Worm (Caenorhabditis elegans) whole organism, L3 larva: Measurements from ENCODE around the gene acr-9.

Source experiments
- R02D3.7 ChIP-seq: fragments of 150-350 bp; optimal IDR thresholded peaks from 2 replicates; lab custom pipeline; 2014; ENCODE audit warnings: missing biosample characterization, missing genetic modification characterization
- aly-2 ChIP-seq: fragments of 150-350 bp; optimal IDR thresholded peaks from 2 replicates; lab custom pipeline; 2014; ENCODE audit warnings: missing biosample characterization, missing genetic modification characterization
- ama-1 ChIP-seq: fragments of 150-350 bp; optimal IDR thresholded peaks from 2 replicates; lab custom pipeline; 2018
- ceh-82 ChIP-seq: fragments of 150-350 bp; optimal IDR thresholded peaks from 2 replicates; lab custom pipeline; 2014; ENCODE audit warnings: missing biosample characterization, missing genetic modification characterization
- ceh-9 ChIP-seq: sonication (generic microtip); optimal IDR thresholded peaks from 2 replicates; lab custom pipeline; 2018; ENCODE audit warnings: missing biosample characterization, missing genetic modification characterization
- daf-12 ChIP-seq: fragments of 150-350 bp; optimal IDR thresholded peaks from 2 replicates; lab custom pipeline; 2014; ENCODE audit warnings: missing biosample characterization, missing genetic modification reagents, missing genetic modification characterization
- egl-27 ChIP-seq: sonication (generic microtip); optimal IDR thresholded peaks from 4 replicates; lab custom pipeline; 2017; ENCODE audit warnings: missing biosample characterization, missing genetic modification reagents, missing genetic modification characterization
- egl-5 ChIP-seq: fragments of 150-350 bp; optimal IDR thresholded peaks from 2 replicates; lab custom pipeline; 2017; ENCODE audit warnings: missing biosample characterization, missing genetic modification reagents, missing genetic modification characterization, inconsistent platforms
- elt-1 ChIP-seq: fragments of 150-350 bp; optimal IDR thresholded peaks from 2 replicates; lab custom pipeline; 2014; ENCODE audit warnings: missing biosample characterization, missing genetic modification characterization
- elt-2 ChIP-seq: sonication (generic microtip); optimal IDR thresholded peaks from 2 replicates; lab custom pipeline; 2016; ENCODE audit warnings: missing genetic modification reagents, mild to moderate bottlenecking, missing genetic modification characterization, missing compliant biosample characterization
- elt-3 ChIP-seq, 3 experiments: fragments of 150-350 bp in 1 of 3; sonication (generic microtip) in 2 of 3; optimal IDR thresholded peaks; 2 replicates in 2 of 3; 4 replicates in 1 of 3; lab custom pipeline; 2014 to 2017; ENCODE audit warnings: missing biosample characterization in 3 of 3, missing genetic modification characterization in 3 of 3
- eor-1 ChIP-seq, 2 experiments: fragments of 150-350 bp; optimal IDR thresholded peaks; 2 replicates each; lab custom pipeline; 2014 to 2018; ENCODE audit warnings: missing biosample characterization in 2 of 2, missing genetic modification characterization in 2 of 2
- fkh-10 ChIP-seq: sonication (generic microtip); optimal IDR thresholded peaks from 2 replicates; lab custom pipeline; 2017; ENCODE audit warnings: missing biosample characterization, missing genetic modification reagents, missing genetic modification characterization
- fos-1 ChIP-seq: fragments of 150-350 bp; optimal IDR thresholded peaks from 2 replicates; lab custom pipeline; 2014; ENCODE audit warnings: missing biosample characterization, missing genetic modification characterization
- hmg-11 ChIP-seq: sonication (generic microtip); optimal IDR thresholded peaks from 2 replicates; lab custom pipeline; 2016; ENCODE audit warnings: missing genetic modification characterization, missing compliant biosample characterization
- jun-1 ChIP-seq: fragments of 150-350 bp; optimal IDR thresholded peaks from 2 replicates; lab custom pipeline; 2014; ENCODE audit warnings: missing biosample characterization, missing genetic modification reagents, missing genetic modification characterization
- lin-15B ChIP-seq: fragments of 150-350 bp; optimal IDR thresholded peaks from 2 replicates; lab custom pipeline; 2014; ENCODE audit warnings: missing biosample characterization, missing genetic modification characterization
- lin-39 ChIP-seq: fragments of 150-350 bp; optimal IDR thresholded peaks from 2 replicates; lab custom pipeline; 2018; ENCODE audit warnings: missing biosample characterization, missing genetic modification reagents, missing genetic modification characterization
- lsy-12 ChIP-seq: sonication (generic microtip); optimal IDR thresholded peaks from 2 replicates; lab custom pipeline; 2016; ENCODE audit warnings: mild to moderate bottlenecking, missing genetic modification characterization, missing compliant biosample characterization
- mdl-1 ChIP-seq: fragments of 150-350 bp; optimal IDR thresholded peaks from 2 replicates; lab custom pipeline; 2014; ENCODE audit warnings: missing biosample characterization, missing genetic modification characterization
- mml-1 ChIP-seq: fragments of 150-350 bp; sonication (generic microtip); optimal IDR thresholded peaks from 3 replicates; lab custom pipeline; 2014; ENCODE audit warnings: missing biosample characterization, missing genetic modification characterization
- nfya-1 ChIP-seq: sonication (generic microtip); optimal IDR thresholded peaks from 2 replicates; lab custom pipeline; 2017; ENCODE audit warnings: missing genetic modification characterization, mild to moderate bottlenecking, missing compliant biosample characterization, antibody characterized with exemption, moderate library complexity; ENCODE audit not compliant: insufficient read depth
- nhr-11 ChIP-seq: fragments of 150-350 bp; optimal IDR thresholded peaks from 2 replicates; lab custom pipeline; 2014; ENCODE audit warnings: missing biosample characterization, missing genetic modification characterization
- nhr-12 ChIP-seq: fragments of 150-350 bp; optimal IDR thresholded peaks from 2 replicates; lab custom pipeline; 2014; ENCODE audit warnings: missing biosample characterization, missing genetic modification characterization
- nhr-23 ChIP-seq: fragments of 150-350 bp; optimal IDR thresholded peaks from 2 replicates; lab custom pipeline; 2014; ENCODE audit warnings: missing biosample characterization, missing genetic modification reagents, missing genetic modification characterization
- nhr-237 ChIP-seq: fragments of 150-350 bp; optimal IDR thresholded peaks from 2 replicates; lab custom pipeline; 2014; ENCODE audit warnings: missing biosample characterization, missing genetic modification characterization
- nhr-25 ChIP-seq: sonication (generic microtip); optimal IDR thresholded peaks from 2 replicates; lab custom pipeline; 2017; ENCODE audit warnings: missing biosample characterization, missing genetic modification characterization
- nhr-28 ChIP-seq: fragments of 150-350 bp; optimal IDR thresholded peaks from 2 replicates; lab custom pipeline; 2014; ENCODE audit warnings: missing biosample characterization, missing genetic modification characterization
- nhr-43 ChIP-seq: sonication (generic microtip); optimal IDR thresholded peaks from 2 replicates; lab custom pipeline; 2016; ENCODE audit warnings: mild to moderate bottlenecking, missing genetic modification characterization, missing compliant biosample characterization; ENCODE audit not compliant: poor library complexity, severe bottlenecking
- nhr-67 ChIP-seq: fragments of 150-350 bp; optimal IDR thresholded peaks from 2 replicates; lab custom pipeline; 2014; ENCODE audit warnings: missing biosample characterization, missing genetic modification characterization
- nhr-76 ChIP-seq: fragments of 150-350 bp; sonication (generic microtip); optimal IDR thresholded peaks from 5 replicates; lab custom pipeline; 2014; ENCODE audit warnings: missing biosample characterization, missing genetic modification characterization
- nhr-77 ChIP-seq: fragments of 150-350 bp; optimal IDR thresholded peaks from 2 replicates; lab custom pipeline; 2014; ENCODE audit warnings: missing biosample characterization, missing genetic modification characterization
- pha-4 ChIP-seq: fragments of 150-350 bp; optimal IDR thresholded peaks from 2 replicates; lab custom pipeline; 2014; ENCODE audit warnings: missing biosample characterization, missing genetic modification reagents, missing genetic modification characterization
- pqm-1 ChIP-seq: fragments of 150-350 bp; optimal IDR thresholded peaks from 2 replicates; lab custom pipeline; 2017; ENCODE audit warnings: missing biosample characterization, missing genetic modification characterization, inconsistent platforms
- skn-1 ChIP-seq: fragments of 150-350 bp; optimal IDR thresholded peaks from 2 replicates; lab custom pipeline; 2014; ENCODE audit warnings: missing biosample characterization, missing genetic modification characterization
- snpc-4 ChIP-seq: fragments of 150-350 bp; optimal IDR thresholded peaks from 2 replicates; lab custom pipeline; 2014; ENCODE audit warnings: missing biosample characterization, missing genetic modification characterization
- unc-39 ChIP-seq: sonication (generic microtip); optimal IDR thresholded peaks from 4 replicates; lab custom pipeline; 2017; ENCODE audit warnings: missing biosample characterization, missing genetic modification characterization
- zag-1 ChIP-seq: fragments of 150-350 bp; optimal IDR thresholded peaks from 2 replicates; lab custom pipeline; 2014; ENCODE audit warnings: missing biosample characterization, missing genetic modification characterization
- ztf-4 ChIP-seq: fragments of 150-350 bp; optimal IDR thresholded peaks from 2 replicates; lab custom pipeline; 2014; ENCODE audit warnings: missing biosample characterization, missing genetic modification characterization

acr-9 gene

DNA sequence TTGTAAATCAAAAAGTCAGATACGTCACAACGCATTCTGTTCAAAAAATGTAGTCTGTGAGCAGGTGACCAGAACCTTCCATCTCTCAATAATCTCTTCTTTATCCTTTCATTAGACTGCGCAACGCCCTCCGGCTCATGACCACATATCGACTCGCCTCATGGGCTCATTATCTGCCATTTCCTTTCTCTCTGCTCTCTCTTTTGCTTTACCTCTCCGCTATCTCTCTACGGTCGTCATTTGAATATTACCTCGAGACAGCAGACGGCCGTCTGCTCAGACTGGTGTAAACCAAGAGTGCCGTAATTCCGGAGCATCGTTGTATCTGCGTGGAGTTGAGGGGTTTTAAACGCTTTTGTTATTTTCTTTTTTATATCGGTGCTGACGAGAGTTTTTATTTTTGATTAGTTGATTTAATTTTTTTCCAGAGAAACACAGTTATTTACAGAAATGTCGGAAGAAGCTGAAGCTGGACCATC, 48.6 kb downstream of the acr-9 start, which contains the start of gene bra-1:
Gene bra-1, plus strand, starts transcription at position 429 of the 479 bp plus-strand sequence.
- TF ChIP-seq ztf-4 (tag; lab: Kevin White, UChicago) (no peak), ceh-82 (tag; lab: Kevin White, UChicago) (no peak), elt-1 (tag; lab: Kevin White, UChicago) (no peak), nhr-11 (peak; percentile 35), mdl-1 (tag; lab: Kevin White, UChicago) (no peak), jun-1 (tag; lab: Kevin White, UChicago) (no peak), skn-1 (tag; lab: Kevin White, UChicago) (no peak), pqm-1 (tag; lab: Kevin White, UChicago) (peak; percentile 38), pha-4 (tag; lab: Kevin White, UChicago) (peak; percentile 68), nfya-1 (tag; lab: Kevin White, UChicago) (peak; percentile 68), unc-39 (tag; lab: Kevin White, UChicago) (no peak), lsy-12 (tag; lab: Kevin White, UChicago) (no peak), mml-1 (tag; lab: Kevin White, UChicago) (no peak), nhr-77 (no peak), aly-2 (tag; lab: Kevin White, UChicago) (no peak), elt-2 (peak; percentile 51), egl-27 (no peak), snpc-4 (tag; lab: Kevin White, UChicago) (peak; percentile 27), ama-1 (lab: Kevin White, UChicago) (no peak), nhr-67 (tag; lab: Kevin White, UChicago) (no peak), nhr-237 (no peak), elt-3 (tag; optimal IDR thresholded peaks at IDR 0.05; lab: Kevin White, UChicago) (no peak), fkh-10 (peak; percentile 27), lin-39 (tag; lab: Kevin White, UChicago) (peak; percentile 60), hmg-11 (tag; lab: Kevin White, UChicago) (peak; percentile 24), zag-1 (tag; lab: Kevin White, UChicago) (no peak), nhr-76 (no peak), lin-15B (tag; lab: Kevin White, UChicago) (peak; percentile 42)

DNA sequence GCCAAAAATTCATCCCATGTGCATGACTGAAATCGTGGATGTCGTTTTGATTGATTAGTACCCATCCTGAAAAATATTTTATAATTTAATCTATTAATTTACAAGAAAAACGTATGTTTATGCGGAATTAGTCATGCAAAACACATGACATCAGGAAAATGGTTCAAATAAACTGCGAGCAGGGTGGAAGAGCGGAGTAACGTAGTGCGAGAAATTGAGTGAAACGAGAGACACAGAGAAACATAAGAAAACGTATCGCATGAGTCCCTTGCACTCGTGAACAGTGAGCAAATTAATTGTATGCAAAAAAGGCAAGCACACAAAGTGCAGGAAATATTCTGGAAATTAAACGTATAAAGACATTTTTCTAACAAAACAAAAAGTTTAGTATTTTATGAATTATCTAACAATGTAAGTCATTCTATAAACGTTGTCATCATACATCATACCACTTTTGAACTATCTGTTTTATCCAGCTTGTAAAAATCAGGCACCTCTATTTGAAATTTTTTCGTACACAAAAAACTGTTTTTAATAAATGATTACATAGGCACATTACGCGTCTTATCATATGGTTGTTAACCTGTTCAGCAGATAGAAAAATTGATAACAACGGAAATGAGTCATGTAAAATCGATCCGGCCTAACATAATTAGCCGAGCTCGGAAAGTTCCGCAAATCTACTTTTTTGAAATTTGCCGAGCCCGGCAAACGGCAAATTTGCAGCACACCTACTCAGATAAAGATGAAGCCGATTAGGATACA, 50.5 kb downstream of the acr-9 start, which contains the start of gene F54B11.5:
Gene F54B11.5, minus strand, starts transcription at position 66 of the 765 bp plus-strand sequence.
- TF ChIP-seq ceh-9 (tag; lab: Kevin White, UChicago) (no peak), R02D3.7 (tag; lab: Kevin White, UChicago) (no peak), pqm-1 (tag; lab: Kevin White, UChicago) (peak; percentile 52), nhr-25 (tag; lab: Kevin White, UChicago) (peak; percentile 20), egl-5 (tag; lab: Kevin White, UChicago) (no peak), lin-39 (tag; lab: Kevin White, UChicago) (peak; percentile 28), aly-2 (tag; lab: Kevin White, UChicago) (no peak), nhr-43 (no peak), lin-15B (tag; lab: Kevin White, UChicago) (peak; percentile 49), elt-2 (peak; percentile 65), nfya-1 (tag; lab: Kevin White, UChicago) (peak; percentile 60), fos-1 (tag; lab: Kevin White, UChicago) (peak; percentile 21), pha-4 (tag; lab: Kevin White, UChicago) (peak; percentile 66), eor-1 (tag; optimal IDR thresholded peaks at IDR 0.05; lab: Kevin White, UChicago) (no peak), nhr-23 (tag; lab: Kevin White, UChicago) (peak; percentile 7), snpc-4 (tag; lab: Kevin White, UChicago) (peak; percentile 47), nhr-67 (tag; lab: Kevin White, UChicago) (no peak), daf-12 (no peak), nhr-28 (tag; lab: Kevin White, UChicago) (no peak), hmg-11 (tag; lab: Kevin White, UChicago) (peak; percentile 76), nhr-12 (tag; lab: Kevin White, UChicago) (no peak)
